Worm (Caenorhabditis elegans): ENCODE data around the gene clh-5.

DNA sequence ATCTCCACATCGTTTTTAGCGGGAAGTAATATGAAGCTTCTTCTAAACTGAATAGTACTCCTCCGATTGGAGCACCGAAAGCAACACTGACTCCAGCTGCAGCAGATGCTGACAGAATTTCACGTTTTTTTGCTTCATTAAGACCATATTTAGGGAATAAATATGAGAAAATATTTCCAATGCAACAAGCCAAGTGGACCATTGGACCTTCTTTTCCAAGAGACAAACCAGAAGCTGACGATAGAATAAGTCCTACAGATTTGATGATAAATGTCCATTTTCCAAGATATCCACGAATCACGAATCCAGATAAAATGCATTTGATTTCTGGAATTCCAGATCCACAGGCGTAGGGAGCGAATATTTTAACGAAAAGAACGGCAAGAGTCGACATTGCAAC, 1.1 kb downstream of the clh-5 start:
- TF ChIP-seq pha-4 (tag; optimal IDR thresholded peaks at IDR 0.05): no peak
- no peak for TF ChIP-seq attf-3 (GFP tag; conservative IDR thresholded peaks at IDR 0.05)
- TF ChIP-seq akir-1 (GFP tag; optimal IDR thresholded peaks at IDR 0.05): no peak
- no peak for TF ChIP-seq T07F8.4 (tag; optimal IDR thresholded peaks at IDR 0.05)
- no peak for TF ChIP-seq F22D6.2 (tag; optimal IDR thresholded peaks at IDR 0.05)
